Worm (Caenorhabditis elegans) whole organism, late embryonic: ENCODE data around the gene nhr-84.
"Not testable (repeated sequence)": the region's sequence is repeated elsewhere in the genome, so short reads cannot be mapped to it uniquely, and the experiment has no call there.

Experiments used
- F13H6.1 ChIP-seq: sonication (generic microtip); optimal IDR thresholded peaks from 2 replicates; lab custom pipeline; 2016; ENCODE audit warnings: missing genetic modification characterization, missing compliant biosample characterization
- Y22D7AL.16 ChIP-seq: sonication (generic microtip); optimal IDR thresholded peaks from 2 replicates; lab custom pipeline; 2016; ENCODE audit warnings: missing genetic modification characterization, missing compliant biosample characterization
- ahr-1 ChIP-seq: sonication (generic microtip); optimal IDR thresholded peaks from 2 replicates; lab custom pipeline; 2016; ENCODE audit warnings: missing genetic modification characterization, missing compliant biosample characterization
- ceh-18 ChIP-seq: sonication (generic microtip); optimal IDR thresholded peaks from 2 replicates; lab custom pipeline; 2016; ENCODE audit warnings: missing genetic modification characterization, missing compliant biosample characterization
- ceh-24 ChIP-seq: sonication (generic microtip); optimal IDR thresholded peaks from 2 replicates; lab custom pipeline; 2016; ENCODE audit warnings: mild to moderate bottlenecking, missing genetic modification characterization, missing compliant biosample characterization
- ceh-45 ChIP-seq: fragments of 200-800 bp; sonication (Bioruptor generic); IDR thresholded peaks from 2 replicates; pipeline ENCODE4 v1.3.6; 2022; ENCODE audit warnings: missing genetic modification reagents, missing genetic modification characterization, missing compliant biosample characterization
- ceh-48 ChIP-seq: sonication (generic microtip); optimal IDR thresholded peaks from 2 replicates; lab custom pipeline; 2016; ENCODE audit warnings: missing genetic modification characterization, inconsistent platforms, missing compliant biosample characterization
- ceh-6 ChIP-seq: fragments of 200-800 bp; sonication (Bioruptor generic); optimal IDR thresholded peaks from 2 replicates; lab custom pipeline; 2018; ENCODE audit warnings: mild to moderate bottlenecking, missing genetic modification characterization, missing compliant biosample characterization
- ceh-9 ChIP-seq: sonication (generic microtip); optimal IDR thresholded peaks from 2 replicates; lab custom pipeline; 2016; ENCODE audit warnings: mild to moderate bottlenecking, missing genetic modification characterization, inconsistent platforms, missing compliant biosample characterization
- dmd-4 ChIP-seq: sonication (generic microtip); optimal IDR thresholded peaks from 2 replicates; lab custom pipeline; 2016; ENCODE audit warnings: borderline replicate concordance, missing genetic modification characterization, missing compliant biosample characterization
- elt-2 ChIP-seq: sonication (generic microtip); optimal IDR thresholded peaks from 2 replicates; lab custom pipeline; 2016; ENCODE audit warnings: missing genetic modification reagents, missing genetic modification characterization, missing compliant biosample characterization
- elt-4 ChIP-seq: sonication (generic microtip); optimal IDR thresholded peaks from 2 replicates; lab custom pipeline; 2016; ENCODE audit warnings: missing genetic modification characterization, missing compliant biosample characterization
- ets-4 ChIP-seq: sonication (generic microtip); optimal IDR thresholded peaks from 2 replicates; lab custom pipeline; 2016; ENCODE audit warnings: missing genetic modification characterization, missing compliant biosample characterization
- gmeb-2 ChIP-seq: sonication (generic microtip); optimal IDR thresholded peaks from 2 replicates; lab custom pipeline; 2016; ENCODE audit warnings: missing genetic modification characterization, inconsistent platforms, missing compliant biosample characterization
- lim-6 ChIP-seq: sonication (generic microtip); optimal IDR thresholded peaks from 2 replicates; lab custom pipeline; 2016; ENCODE audit warnings: missing genetic modification characterization, missing compliant biosample characterization
- mec-3 ChIP-seq: sonication (generic microtip); optimal IDR thresholded peaks from 2 replicates; lab custom pipeline; 2016; ENCODE audit warnings: borderline replicate concordance, missing genetic modification characterization, missing compliant biosample characterization
- nhr-232 ChIP-seq: sonication (generic microtip); optimal IDR thresholded peaks from 2 replicates; lab custom pipeline; 2016; ENCODE audit warnings: missing genetic modification characterization, missing compliant biosample characterization
- odd-2 ChIP-seq: sonication (generic microtip); optimal IDR thresholded peaks from 2 replicates; lab custom pipeline; 2017; ENCODE audit warnings: antibody characterized with exemption, mild to moderate bottlenecking, missing genetic modification characterization, missing compliant biosample characterization
- pag-3 ChIP-seq: sonication (generic microtip); optimal IDR thresholded peaks from 2 replicates; lab custom pipeline; 2016; ENCODE audit warnings: missing compliant biosample characterization, missing genetic modification characterization, borderline replicate concordance
- pax-1 ChIP-seq: fragments of 150-350 bp; optimal IDR thresholded peaks from 2 replicates; lab custom pipeline; 2014; ENCODE audit warnings: missing biosample characterization, missing genetic modification characterization
- pha-2 ChIP-seq: sonication (generic microtip); optimal IDR thresholded peaks from 2 replicates; lab custom pipeline; 2017; ENCODE audit warnings: mild to moderate bottlenecking, missing genetic modification characterization, missing compliant biosample characterization
- pha-4 ChIP-seq: fragments of 150-350 bp; optimal IDR thresholded peaks from 2 replicates; lab custom pipeline; 2018; ENCODE audit warnings: missing biosample characterization, missing genetic modification reagents, missing genetic modification characterization
- pqm-1 ChIP-seq: sonication (generic microtip); optimal IDR thresholded peaks from 2 replicates; lab custom pipeline; 2016; ENCODE audit warnings: missing genetic modification characterization, missing compliant biosample characterization
- pros-1 ChIP-seq: fragments of 150-350 bp; optimal IDR thresholded peaks from 2 replicates; lab custom pipeline; 2014; ENCODE audit warnings: missing biosample characterization, missing genetic modification reagents, missing genetic modification characterization
- ref-2 ChIP-seq: sonication (generic microtip); optimal IDR thresholded peaks from 2 replicates; lab custom pipeline; 2016; ENCODE audit warnings: missing genetic modification characterization, missing compliant biosample characterization
- tbx-7 ChIP-seq: sonication (generic microtip); optimal IDR thresholded peaks from 2 replicates; lab custom pipeline; 2016; ENCODE audit warnings: missing genotype, missing genetic modification characterization, missing compliant biosample characterization
- unc-3 ChIP-seq, 2 experiments: fragments of 200-800 bp in 1 of 2; sonication (Bioruptor generic) in 1 of 2; sonication (generic microtip) in 1 of 2; conservative IDR thresholded peaks in 1 of 2; optimal IDR thresholded peaks in 1 of 2; 2 replicates each; pipeline versions ENCODE4 v1.3.6 to Lab custom; 2016 to 2022; ENCODE audit warnings: missing compliant biosample characterization in 2 of 2, missing genetic modification characterization in 2 of 2, missing genetic modification reagents in 1 of 2
- unc-86 ChIP-seq: sonication (generic microtip); optimal IDR thresholded peaks from 2 replicates; lab custom pipeline; 2016; ENCODE audit warnings: missing genetic modification characterization, missing compliant biosample characterization

nhr-84 gene

ce11 chrV:15858292-15858691 lies 21.1 kb downstream of the nhr-84 start, which contains the start of gene srh-148:
Gene srh-148, minus strand, starts transcription at chrV:15858392.
- TF ChIP-seq lim-6 (tag; lab: Kevin White, UChicago) = no peak

DNA sequence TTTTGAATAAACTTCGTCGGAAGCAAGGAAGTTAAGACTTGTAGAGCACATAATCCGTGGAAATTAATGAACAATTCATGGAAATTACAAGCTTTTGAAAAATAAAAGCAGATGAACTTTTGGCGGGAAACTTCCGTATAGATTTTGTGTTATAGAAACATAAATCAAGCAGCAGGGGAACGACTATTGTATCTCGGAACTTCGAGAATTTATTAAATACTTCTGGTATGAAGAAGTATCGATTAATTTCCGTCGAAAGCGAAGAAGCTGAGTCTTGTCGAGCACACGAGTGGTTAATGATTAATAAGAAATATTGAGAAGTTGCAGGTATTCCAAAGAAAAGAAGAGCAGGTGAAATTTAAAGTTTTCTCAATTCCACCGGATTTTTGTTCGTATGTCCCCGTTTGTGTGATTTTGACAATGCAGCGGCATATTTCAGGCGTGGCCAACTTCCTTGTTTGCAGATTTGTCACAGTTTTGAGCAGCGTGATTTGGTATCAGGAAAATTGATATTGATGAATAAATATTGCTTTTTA lies 29.1 kb downstream of the nhr-84 start, which contains the start of gene srh-147:
Gene srh-147, minus strand, starts transcription at position 51 of the 536 bp plus-strand sequence.
- TF ChIP-seq pag-3 (tag; lab: Kevin White, UChicago); mec-3; tbx-7 (tag; lab: Kevin White, UChicago): not testable (repeated sequence)
- TF ChIP-seq, all 69 proteins: peak for 0; not testable (repeated sequence) for 69

DNA sequence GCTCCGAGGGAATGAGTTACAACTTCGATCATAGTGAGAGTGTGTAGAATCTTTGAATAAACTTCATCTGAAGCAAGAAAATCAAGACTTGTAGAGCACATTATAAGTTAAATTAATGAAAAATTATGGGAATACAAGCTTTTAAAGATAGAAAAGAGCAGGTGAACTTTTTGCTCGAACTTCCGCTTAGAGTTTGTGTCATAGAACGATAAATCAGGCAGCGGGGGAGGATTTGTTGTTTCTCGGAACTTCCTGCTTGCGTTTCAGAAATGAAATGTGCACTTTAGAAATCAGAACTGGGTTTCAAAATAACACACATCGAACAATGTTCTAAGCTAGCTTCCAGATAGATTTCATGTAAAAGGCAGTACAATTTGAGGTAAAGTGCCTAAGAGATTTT lies 38.3 kb downstream of the nhr-84 start, which contains the start of gene srh-149:
Gene srh-149, minus strand, starts transcription at position 101 of the 400 bp plus-strand sequence.
- TF ChIP-seq elt-4 (tag; lab: Kevin White, UChicago) (no peak), ceh-48 (tag; lab: Kevin White, UChicago) (no peak), ahr-1 (tag; lab: Kevin White, UChicago) (no peak), ceh-9 (tag; lab: Kevin White, UChicago) (no peak), pha-4 (tag; lab: Kevin White, UChicago) (no peak), ceh-24 (tag; lab: Kevin White, UChicago) (no peak), ceh-6 (GFP tag; lab: Kevin White, UChicago) (no peak), ref-2 (tag; lab: Kevin White, UChicago) (no peak), ceh-18 (tag; lab: Kevin White, UChicago) (no peak), F13H6.1 (tag; lab: Kevin White, UChicago) (no peak)

DNA sequence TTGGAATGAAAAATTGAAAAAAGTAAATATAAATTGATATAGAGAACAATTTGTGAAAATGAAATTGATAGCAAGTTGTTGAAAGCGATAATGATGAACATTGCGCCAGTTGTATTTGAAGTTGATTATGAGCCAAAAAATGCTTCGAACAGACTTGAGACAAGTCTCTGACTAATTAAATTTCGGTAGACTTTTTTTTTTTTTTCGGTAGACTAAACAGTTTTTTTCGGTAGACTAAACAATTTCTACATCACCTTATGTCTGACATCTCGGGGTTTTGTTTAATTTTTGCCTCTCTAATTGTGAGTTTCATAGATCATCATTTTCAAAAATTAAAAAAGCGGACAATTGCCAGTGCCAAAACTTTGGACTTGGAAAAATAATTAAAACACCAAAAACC lies 45.8 kb downstream of the nhr-84 start, which contains the start of gene srbc-54:
Gene srbc-54, minus strand, starts transcription at position 101 of the 400 bp plus-strand sequence.
- no peak for TF ChIP-seq unc-3 (GFP tag; conservative IDR thresholded peaks at IDR 0.05; lab: Robert Waterston, UW)
- TF ChIP-seq unc-3 (tag; optimal IDR thresholded peaks at IDR 0.05; lab: Kevin White, UChicago) = no peak
- TF ChIP-seq gmeb-2 (tag; lab: Kevin White, UChicago) = no peak
- TF ChIP-seq odd-2 (tag; lab: Kevin White, UChicago) = no peak
- no peak for TF ChIP-seq ceh-48 (tag; lab: Kevin White, UChicago)
- TF ChIP-seq Y22D7AL.16 (tag; lab: Kevin White, UChicago) = no peak
- no peak for TF ChIP-seq lim-6 (tag; lab: Kevin White, UChicago)
- TF ChIP-seq pax-1 = no peak
- no peak for TF ChIP-seq elt-2 (tag; lab: Kevin White, UChicago)
- TF ChIP-seq nhr-232 = no peak
- TF ChIP-seq, all 69 proteins: peak for 0

DNA sequence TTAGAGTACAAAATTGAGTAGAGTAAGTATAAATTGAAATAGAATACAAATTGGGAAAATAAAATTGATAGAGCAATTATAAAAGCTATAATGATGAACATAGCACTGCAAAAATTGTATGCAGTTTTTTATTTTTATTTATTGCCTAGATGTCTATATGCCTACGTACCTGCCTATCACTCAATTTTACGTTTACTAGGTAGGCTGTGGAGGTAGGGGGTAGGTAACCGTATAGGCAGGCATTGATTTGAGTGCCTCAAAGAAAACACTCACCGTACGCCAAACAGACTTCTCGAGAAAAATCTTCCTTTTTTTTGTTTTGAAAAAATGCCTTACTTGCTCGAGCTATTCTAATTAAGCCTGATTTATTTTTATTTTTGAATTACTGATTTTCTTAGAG lies 47.8 kb downstream of the nhr-84 start, which contains the start of gene srbc-56:
Gene srbc-56, minus strand, starts transcription at position 101 of the 400 bp plus-strand sequence.
- TF ChIP-seq dmd-4 (tag; lab: Kevin White, UChicago) = no peak
- TF ChIP-seq elt-4 (tag; lab: Kevin White, UChicago) = no peak
- TF ChIP-seq pros-1 = no peak
- no peak for TF ChIP-seq ref-2 (tag; lab: Kevin White, UChicago)
- TF ChIP-seq ceh-9 (tag; lab: Kevin White, UChicago) = no peak
- TF ChIP-seq unc-86 (tag; lab: Kevin White, UChicago) = no peak
- TF ChIP-seq ceh-45 (GFP tag; lab: Robert Waterston, UW) = no peak
- TF ChIP-seq lim-6 (tag; lab: Kevin White, UChicago) = no peak
- no peak for TF ChIP-seq pqm-1 (tag; lab: Kevin White, UChicago)
- no peak for TF ChIP-seq pha-2 (tag; lab: Kevin White, UChicago)
- TF ChIP-seq gmeb-2 (tag; lab: Kevin White, UChicago) = no peak

- no peak for TF ChIP-seq ets-4 (tag; lab: Kevin White, UChicago)
- TF ChIP-seq, all 69 proteins: peak for 0
Observed at ce11 chrV:15829907-15830306, 49.5 kb downstream of the nhr-84 start, which contains the start of gene srbc-55. Gene srbc-55, minus strand, starts transcription at chrV:15830007.
